Worm (Caenorhabditis elegans) whole organism, L1 larva: ENCODE data around the gene him-18.

ENCODE experiments used
- C04F5.9 ChIP-seq: sonication (generic microtip); optimal IDR thresholded peaks from 2 replicates; lab custom pipeline; 2016; ENCODE audit warnings: missing genetic modification characterization, missing compliant biosample characterization
- C34B4.2 ChIP-seq: sonication (generic microtip); optimal IDR thresholded peaks from 2 replicates; lab custom pipeline; 2017; ENCODE audit warnings: mild to moderate bottlenecking, missing genetic modification characterization, missing compliant biosample characterization
- Y116A8C.19 ChIP-seq: sonication (generic microtip); optimal IDR thresholded peaks from 2 replicates; lab custom pipeline; 2016; ENCODE audit warnings: missing compliant biosample characterization, missing genetic modification characterization, borderline replicate concordance
- ceh-63 ChIP-seq: fragments of 200-800 bp; sonication (Bioruptor generic); optimal IDR thresholded peaks from 2 replicates; lab custom pipeline; 2018; ENCODE audit warnings: mild to moderate bottlenecking, missing genetic modification characterization, missing compliant biosample characterization
- ceh-8 ChIP-seq: fragments of 200-800 bp; sonication (Bioruptor generic); optimal IDR thresholded peaks from 2 replicates; lab custom pipeline; 2018; ENCODE audit warnings: mild to moderate bottlenecking, missing genetic modification characterization, moderate library complexity, missing compliant biosample characterization
- ceh-88 ChIP-seq: fragments of 200-800 bp; sonication (Bioruptor generic); IDR thresholded peaks from 2 replicates; pipeline ENCODE4 v1.3.6; 2022; ENCODE audit warnings: missing genetic modification characterization, missing compliant biosample characterization
- ces-1 ChIP-seq: fragments of 150-350 bp; optimal IDR thresholded peaks from 2 replicates; lab custom pipeline; 2014; ENCODE audit warnings: missing biosample characterization, missing genetic modification reagents, missing genetic modification characterization
- dsc-1 ChIP-seq: sonication (generic microtip); optimal IDR thresholded peaks from 2 replicates; lab custom pipeline; 2016; ENCODE audit warnings: mild to moderate bottlenecking, missing genetic modification characterization, missing compliant biosample characterization
- efl-1 ChIP-seq, 4 experiments: fragments of 150-350 bp; optimal IDR thresholded peaks in 3 of 4; peaks in 1 of 4; 1 replicate in 1 of 4; 2 replicates in 3 of 4; lab custom pipeline; 2014; ENCODE audit warnings: missing biosample characterization in 2 of 4, missing genetic modification characterization in 2 of 4, missing genetic modification reagents in 2 of 4
- efl-3 ChIP-seq: fragments of 200-800 bp; sonication (Bioruptor generic); optimal IDR thresholded peaks from 2 replicates; lab custom pipeline; 2018; ENCODE audit warnings: mild to moderate bottlenecking, missing genetic modification characterization, missing compliant biosample characterization
- ets-5 ChIP-seq: fragments of 200-800 bp; sonication (Bioruptor generic); IDR thresholded peaks from 2 replicates; pipeline ENCODE4 v1.3.6; 2022; ENCODE audit warnings: missing genetic modification characterization, missing compliant biosample characterization
- fkh-8 ChIP-seq: sonication (generic microtip); optimal IDR thresholded peaks from 2 replicates; lab custom pipeline; 2016; ENCODE audit warnings: mild to moderate bottlenecking, missing genetic modification characterization, missing compliant biosample characterization
- fos-1 ChIP-seq: fragments of 150-350 bp; optimal IDR thresholded peaks from 2 replicates; lab custom pipeline; 2014; ENCODE audit warnings: missing biosample characterization, missing genetic modification characterization
- grh-1 ChIP-seq: fragments of 200-800 bp; sonication (Bioruptor generic); IDR thresholded peaks from 2 replicates; pipeline ENCODE4 v1.3.6; 2022; ENCODE audit warnings: missing genetic modification reagents, missing genetic modification characterization, missing compliant biosample characterization
- hlh-4 ChIP-seq: sonication (generic microtip); optimal IDR thresholded peaks from 2 replicates; lab custom pipeline; 2016; ENCODE audit warnings: mild to moderate bottlenecking, missing genetic modification characterization, missing compliant biosample characterization
- irx-1 ChIP-seq: sonication (generic microtip); optimal IDR thresholded peaks from 2 replicates; lab custom pipeline; 2016; ENCODE audit warnings: missing genetic modification characterization, missing compliant biosample characterization
- isw-1 ChIP-seq: fragments of 200-800 bp; sonication (Bioruptor generic); IDR thresholded peaks from 2 replicates; pipeline ENCODE4 v1.3.6; 2022; ENCODE audit warnings: missing genetic modification characterization, missing compliant biosample characterization
- lin-14 ChIP-seq: fragments of 200-800 bp; sonication (Bioruptor generic); optimal IDR thresholded peaks from 2 replicates; lab custom pipeline; 2018; ENCODE audit warnings: mild to moderate bottlenecking, missing genetic modification characterization, moderate library complexity, missing compliant biosample characterization
- lin-15B ChIP-seq: fragments of 150-350 bp; sonication (generic microtip); optimal IDR thresholded peaks from 3 replicates; lab custom pipeline; 2014; ENCODE audit warnings: missing biosample characterization, missing genetic modification characterization
- lin-35 ChIP-seq, 2 experiments: fragments of 150-350 bp; optimal IDR thresholded peaks; 2 replicates each; lab custom pipeline; 2014; ENCODE audit warnings: missing biosample characterization in 2 of 2, missing genetic modification characterization in 2 of 2, missing genetic modification reagents in 2 of 2
- lin-39 ChIP-seq: fragments of 150-350 bp; optimal IDR thresholded peaks from 2 replicates; lab custom pipeline; 2014; ENCODE audit warnings: missing biosample characterization, missing genetic modification reagents, missing genetic modification characterization
- lir-3 ChIP-seq: sonication (generic microtip); optimal IDR thresholded peaks from 2 replicates; lab custom pipeline; 2016; ENCODE audit warnings: mild to moderate bottlenecking, missing genetic modification characterization, moderate library complexity, missing compliant biosample characterization; ENCODE audit not compliant: poor library complexity
- lsy-2 ChIP-seq, 2 experiments: fragments of 150-350 bp; optimal IDR thresholded peaks; 2 replicates each; lab custom pipeline; 2014; ENCODE audit warnings: missing biosample characterization in 2 of 2, missing genetic modification characterization in 2 of 2
- mab-9 ChIP-seq: fragments of 200-800 bp; sonication (Bioruptor generic); IDR thresholded peaks from 2 replicates; pipeline ENCODE4 v1.3.6; 2022; ENCODE audit warnings: missing genetic modification reagents, missing genetic modification characterization, missing compliant biosample characterization
- mdl-1 ChIP-seq, 2 experiments: fragments of 150-350 bp; optimal IDR thresholded peaks; 2 replicates each; lab custom pipeline; 2014 to 2017; ENCODE audit warnings: missing biosample characterization in 2 of 2, missing genetic modification characterization in 2 of 2, inconsistent platforms in 1 of 2
- nhr-19 ChIP-seq: fragments of 200-800 bp; sonication (Bioruptor generic); conservative IDR thresholded peaks from 2 replicates; pipeline ENCODE4 v1.3.6; 2022; ENCODE audit warnings: missing genetic modification characterization, missing compliant biosample characterization
- nhr-20 ChIP-seq: sonication (generic microtip); optimal IDR thresholded peaks from 2 replicates; lab custom pipeline; 2016; ENCODE audit warnings: mild to moderate bottlenecking, missing genetic modification characterization, missing compliant biosample characterization
- nhr-47 ChIP-seq: sonication (generic microtip); optimal IDR thresholded peaks from 2 replicates; lab custom pipeline; 2016; ENCODE audit warnings: mild to moderate bottlenecking, missing genetic modification characterization, moderate library complexity, missing compliant biosample characterization
- nhr-76 ChIP-seq: sonication (generic microtip); optimal IDR thresholded peaks from 2 replicates; lab custom pipeline; 2017; ENCODE audit warnings: missing biosample characterization, missing genetic modification characterization
- pax-3 ChIP-seq: fragments of 200-800 bp; sonication (Bioruptor generic); optimal IDR thresholded peaks from 2 replicates; lab custom pipeline; 2018; ENCODE audit warnings: mild to moderate bottlenecking, missing genetic modification characterization, moderate library complexity, missing compliant biosample characterization
- rnt-1 ChIP-seq: sonication (generic microtip); optimal IDR thresholded peaks from 2 replicates; lab custom pipeline; 2016; ENCODE audit warnings: mild to moderate bottlenecking, missing genetic modification characterization, moderate library complexity, missing compliant biosample characterization
- skn-1 ChIP-seq: fragments of 150-350 bp; optimal IDR thresholded peaks from 2 replicates; lab custom pipeline; 2014; ENCODE audit warnings: missing biosample characterization, missing genetic modification characterization
- sox-4 ChIP-seq: sonication (generic microtip); optimal IDR thresholded peaks from 2 replicates; lab custom pipeline; 2016; ENCODE audit warnings: missing genetic modification characterization, missing compliant biosample characterization
- sptf-1 ChIP-seq: fragments of 150-350 bp; optimal IDR thresholded peaks from 2 replicates; lab custom pipeline; 2014; ENCODE audit warnings: missing biosample characterization, missing genetic modification characterization
- sup-37 ChIP-seq: fragments of 200-800 bp; sonication (Bioruptor generic); optimal IDR thresholded peaks from 2 replicates; lab custom pipeline; 2018; ENCODE audit warnings: mild to moderate bottlenecking, missing genetic modification characterization, missing compliant biosample characterization
- swsn-7 ChIP-seq: sonication (generic microtip); optimal IDR thresholded peaks from 2 replicates; lab custom pipeline; 2016; ENCODE audit warnings: missing genetic modification characterization, missing compliant biosample characterization
- tlp-1 ChIP-seq: fragments of 150-350 bp; optimal IDR thresholded peaks from 2 replicates; lab custom pipeline; 2014; ENCODE audit warnings: missing biosample characterization, missing genetic modification characterization
- unc-98 ChIP-seq: fragments of 200-800 bp; sonication (Bioruptor generic); IDR thresholded peaks from 2 replicates; pipeline ENCODE4 v1.3.6; 2022; ENCODE audit warnings: missing genetic modification characterization, missing compliant biosample characterization
- xbp-1 ChIP-seq: sonication (generic microtip); optimal IDR thresholded peaks from 2 replicates; lab custom pipeline; 2016; ENCODE audit warnings: missing genetic modification characterization, missing compliant biosample characterization
- zag-1 ChIP-seq: fragments of 150-350 bp; optimal IDR thresholded peaks from 2 replicates; lab custom pipeline; 2014; ENCODE audit warnings: missing biosample characterization, missing genetic modification characterization
- zip-4 ChIP-seq: fragments of 200-800 bp; sonication (Bioruptor generic); optimal IDR thresholded peaks from 2 replicates; lab custom pipeline; 2018; ENCODE audit warnings: mild to moderate bottlenecking, missing genetic modification characterization, moderate library complexity, missing compliant biosample characterization
- ztf-11 ChIP-seq, 2 experiments: sonication (generic microtip); optimal IDR thresholded peaks; 2 replicates each; lab custom pipeline; 2016 to 2017; ENCODE audit warnings: missing genetic modification characterization in 2 of 2, missing biosample characterization in 1 of 2, missing compliant biosample characterization in 1 of 2

Gene him-18

DNA sequence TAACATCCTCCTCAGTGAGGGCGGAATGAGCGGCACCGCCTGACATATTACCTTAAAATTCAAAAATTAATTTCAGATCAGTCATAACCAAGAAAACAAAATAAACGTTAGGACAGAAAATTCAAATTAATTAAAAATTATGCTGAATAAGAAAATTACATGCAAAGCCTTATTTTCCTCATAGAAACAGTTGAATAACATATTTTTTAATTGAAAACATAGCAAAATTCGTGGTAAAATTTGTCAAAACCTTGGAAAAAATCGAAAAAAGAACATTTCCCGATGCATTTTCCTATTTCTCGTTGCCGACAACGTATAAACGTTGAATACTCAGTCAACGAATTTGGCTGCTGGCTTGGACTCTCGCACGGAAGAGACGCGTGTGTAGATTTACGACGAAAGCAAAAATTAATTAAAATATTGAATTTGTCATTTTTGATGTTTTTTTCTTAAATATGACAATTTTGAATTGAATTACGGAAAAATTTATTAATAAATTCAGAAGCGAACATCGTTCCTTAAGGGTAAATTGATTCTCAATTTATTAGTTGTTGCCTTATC, 39.1 kb upstream of the him-18 start, which contains the start of the genes rps-0 and rbg-3 (continued):
- TF ChIP-seq lin-35 (GFP tag; optimal IDR thresholded peaks at IDR 0.05; lab: Kevin White, UChicago) (peak; percentile 92 to 95), C34B4.2 (no peak), xbp-1 (tag; lab: Kevin White, UChicago) (peak; percentile 93), sptf-1 (no peak), rnt-1 (tag; lab: Kevin White, UChicago) (peak; percentile 92), lin-14 (GFP tag; lab: Kevin White, UChicago) (peak; percentile 95), isw-1 (peak; percentile 93), lin-15B (peak; percentile 92), nhr-76 (no peak), Y116A8C.19 (no peak), nhr-20 (peak; percentile 91), lir-3 (tag; lab: Kevin White, UChicago) (peak; percentile 75), lin-39 (peak; percentile 77), ceh-88 (GFP tag; lab: Robert Waterston, UW) (peak; percentile 64), swsn-7 (peak; percentile 92), ceh-63 (GFP tag; lab: Kevin White, UChicago) (no peak), efl-3 (GFP tag; lab: Kevin White, UChicago) (no peak), unc-98 (GFP tag; lab: Robert Waterston, UW) (no peak; the same call in 1 of the 2 replicates), ets-5 (GFP tag; lab: Robert Waterston, UW) (no peak), irx-1 (tag; lab: Kevin White, UChicago) (peak; percentile 85), hlh-4 (tag; lab: Kevin White, UChicago) (no peak), nhr-47 (tag; lab: Kevin White, UChicago) (peak; percentile 95), sox-4 (tag; lab: Kevin White, UChicago) (peak; percentile 64), zip-4 (peak; percentile 74), sup-37 (GFP tag; lab: Kevin White, UChicago) (peak; percentile 38), zag-1 (tag; lab: Kevin White, UChicago) (no peak), mdl-1 (tag; optimal IDR thresholded peaks at IDR 0.05; lab: Kevin White, UChicago) (peak in 1 of 2 experiments; percentile 84), fos-1 (peak; percentile 88), ces-1 (GFP tag; lab: Kevin White, UChicago) (no peak), ztf-11 (tag; optimal IDR thresholded peaks at IDR 0.05; lab: Kevin White, UChicago) (peak in 1 of 2 experiments; percentile 72), pax-3 (peak; percentile 75), ceh-8 (peak; percentile 90)

DNA sequence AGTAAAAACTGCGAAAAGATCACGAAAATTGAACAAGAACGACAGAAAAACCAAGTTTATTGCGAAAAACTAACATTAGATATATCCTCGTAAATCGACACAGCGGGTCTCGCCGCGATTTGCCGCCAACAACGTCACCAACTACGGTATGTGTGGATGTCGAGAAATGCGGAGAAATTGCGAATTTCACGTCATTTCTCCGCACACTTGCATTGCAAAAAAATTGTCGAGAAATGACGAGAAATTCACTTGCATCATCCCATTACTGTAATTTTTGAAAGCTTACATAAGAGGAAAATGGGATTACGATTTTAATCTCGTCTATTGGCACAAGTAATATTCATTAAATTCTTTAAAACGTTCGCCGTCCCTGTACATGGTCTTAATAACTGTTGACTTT, 37.6 kb upstream of the him-18 start:
- peak; percentile 95 for TF ChIP-seq C04F5.9
- peak; percentile 64 for TF ChIP-seq nhr-19 (GFP tag; lab: Robert Waterston, UW)
- TF ChIP-seq mab-9 (GFP tag; lab: Robert Waterston, UW): 0 out of 2 replicates have a peak, but pooled peaks have one; percentile 34
- TF ChIP-seq lsy-2 (tag; optimal IDR thresholded peaks at IDR 0.05; lab: Kevin White, UChicago): peak in 1 of 2 experiments; percentile 23
- TF ChIP-seq isw-1: peak; percentile 59
- TF ChIP-seq grh-1 (GFP tag; lab: Robert Waterston, UW): 0 out of 2 replicates have a peak, but pooled peaks have one; percentile 29

DNA sequence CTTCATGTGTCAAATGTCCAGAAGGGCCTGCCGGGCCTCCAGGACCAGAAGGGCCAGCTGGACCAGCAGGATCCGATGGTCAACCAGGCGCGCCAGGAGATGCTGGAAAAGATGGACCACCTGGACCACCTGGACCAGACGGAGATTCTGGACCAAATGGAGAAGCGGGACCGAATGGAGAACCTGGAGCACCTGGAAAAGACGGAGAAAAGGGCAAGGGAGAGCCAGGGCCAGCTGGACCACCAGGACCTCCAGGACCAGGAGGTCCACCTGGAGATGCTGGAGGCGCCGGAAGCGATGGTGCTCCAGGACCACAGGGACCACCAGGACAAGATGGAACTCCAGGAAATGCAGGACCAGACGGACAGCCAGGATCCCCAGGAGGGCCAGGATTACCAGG, 33.7 kb upstream of the him-18 start:
- no peak for TF ChIP-seq dsc-1 (tag; lab: Kevin White, UChicago)
- TF ChIP-seq fkh-8 (tag; lab: Kevin White, UChicago): no peak
- TF ChIP-seq tlp-1 (tag; lab: Kevin White, UChicago): no peak
- no peak for TF ChIP-seq efl-1 (optimal IDR thresholded peaks at IDR 0.05; lab: Kevin White, UChicago)
- TF ChIP-seq efl-1 (GFP tag; optimal IDR thresholded peaks at IDR 0.05 in 1 of 2; lab: Kevin White, UChicago): peak in 1 of 2 experiments; percentile 10
- TF ChIP-seq skn-1: no peak
